Fruit fly (Drosophila melanogaster): ENCODE measurements around the gene CYLD.

CYLD gene

DNA sequence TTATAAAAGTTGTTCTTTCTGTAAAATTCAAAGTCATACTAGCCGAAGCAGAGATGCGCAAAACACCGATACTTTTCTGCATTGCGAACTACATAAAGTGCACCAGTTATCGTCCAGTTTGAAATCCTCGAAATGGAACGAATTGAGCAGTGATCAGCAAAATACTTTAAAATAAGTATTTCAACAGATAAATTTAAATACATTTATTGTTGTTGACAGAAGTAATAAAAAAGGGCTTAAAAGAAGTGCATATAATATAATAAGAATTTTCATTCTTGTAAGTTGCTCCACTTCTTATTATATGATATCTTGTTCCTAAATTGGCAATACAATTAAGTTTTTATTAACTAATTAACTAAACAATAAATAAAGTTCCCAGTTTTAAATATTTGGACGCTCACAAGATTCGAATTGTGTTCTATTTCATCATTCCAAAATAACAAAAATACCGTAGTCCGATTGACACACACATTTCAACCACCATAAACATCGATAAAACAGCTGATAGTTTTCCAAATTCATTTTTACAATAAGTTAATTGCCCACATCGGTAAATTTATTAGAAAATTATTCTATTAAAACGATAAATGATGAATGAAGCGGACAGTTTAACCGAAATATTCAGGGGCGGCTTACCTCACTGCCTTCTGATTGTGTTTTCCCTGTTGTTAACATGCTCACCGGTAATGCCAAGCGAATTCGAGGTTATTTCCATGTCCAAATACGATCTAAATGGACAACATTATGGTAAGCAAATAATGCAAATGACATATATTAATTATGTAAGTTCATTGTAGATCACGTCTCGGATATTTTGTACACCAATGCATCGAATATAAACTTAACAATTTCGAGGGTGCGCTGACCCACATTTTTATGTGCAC lies 14.9 kb upstream of the CYLD start, which contains the start of the genes Usp14 and CG4972 (continued):
- TF ChIP-seq amos (GFP tag; IDR thresholded peaks at IDR 0.05; ENCODE audit: partially characterized antibody) (peak; percentile 53; the same call in 1 of the 2 replicates), phol (tag; optimal IDR thresholded peaks at IDR 0.05) (peak; percentile 60), Dll (GFP tag; IDR thresholded peaks at IDR 0.05; ENCODE audit: partially characterized antibody) (peak; percentile 52; the same call in 1 of the 4 replicates), CG15601 (tag; optimal IDR thresholded peaks at IDR 0.05) (peak; percentile 11), ssp (GFP tag; IDR thresholded peaks at IDR 0.05) (peak; percentile 83), sqz (GFP tag; optimal IDR thresholded peaks at IDR 0.05) (no peak), CrebB (tag; optimal IDR thresholded peaks at IDR 0.05) (no peak), tll (GFP tag; optimal IDR thresholded peaks at IDR 0.05) (peak in 1 of 2 experiments; percentile 3), nmo (GFP tag; optimal IDR thresholded peaks at IDR 0.05) (peak; percentile 71), D (optimal IDR thresholded peaks at IDR 0.05) (no peak), D (GFP tag; optimal IDR thresholded peaks at IDR 0.05) (no peak), Taf1 (GFP tag; IDR thresholded peaks at IDR 0.05) (no peak), tx (GFP tag; optimal IDR thresholded peaks at IDR 0.05) (no peak), CG17361 (GFP tag; IDR thresholded peaks at IDR 0.05) (peak; percentile 77; the same call in 2 of the 3 replicates), Abd-B (GFP tag; optimal IDR thresholded peaks at IDR 0.05) (no peak), stc (GFP tag; IDR thresholded peaks at IDR 0.05) (no peak), sens-2 (GFP tag; IDR thresholded peaks at IDR 0.05) (no peak), CG16813 (GFP tag; IDR thresholded peaks at IDR 0.05; ENCODE audit: partially characterized antibody) (0 out of 3 replicates have a peak, but pooled peaks have one; percentile 41), CG1647 (GFP tag; optimal IDR thresholded peaks at IDR 0.05) (no peak), CG3995 (GFP tag; optimal IDR thresholded peaks at IDR 0.05) (peak; percentile 77), twi (tag; optimal IDR thresholded peaks at IDR 0.05) (peak; percentile 3), CG7963 (GFP tag; IDR thresholded peaks at IDR 0.05; ENCODE audit: partially characterized antibody) (0 out of 3 replicates have a peak, but pooled peaks have one; percentile 6), CG3065 (GFP tag; optimal IDR thresholded peaks at IDR 0.05) (no peak), CG1603 (tag; optimal IDR thresholded peaks at IDR 0.05) (peak; percentile 99), CG6175 (GFP tag; IDR thresholded peaks at IDR 0.05) (no peak), CG11504 (tag; optimal IDR thresholded peaks at IDR 0.05) (no peak), CG6654 (GFP tag; optimal IDR thresholded peaks at IDR 0.05) (no peak), jigr1 (GFP tag; IDR thresholded peaks at IDR 0.05) (no peak; the same call in 2 of the 3 replicates), CG2116 (GFP tag; optimal IDR thresholded peaks at IDR 0.05) (peak; percentile 56)

DNA sequence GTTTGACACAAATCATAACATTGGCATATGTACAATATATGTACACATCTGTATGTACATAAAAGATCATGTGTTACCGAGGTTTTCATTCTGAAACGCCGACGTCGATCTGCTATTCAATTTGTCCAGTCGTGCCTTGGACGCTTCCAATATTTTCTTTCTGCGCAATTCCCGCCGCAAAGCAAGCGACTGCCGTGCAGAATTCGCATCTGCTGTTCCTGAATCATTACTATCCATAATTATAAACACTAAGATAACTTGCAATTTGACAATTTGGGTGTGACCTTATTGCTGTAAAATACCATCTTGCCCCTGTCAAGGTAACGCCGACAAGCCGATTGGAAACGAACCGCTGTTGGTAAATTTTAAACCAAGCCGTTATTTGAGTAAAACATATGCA lies 12.2 kb upstream of the CYLD start:
- peak; percentile 76 for TF ChIP-seq gfzf (GFP tag; optimal IDR thresholded peaks at IDR 0.05)
- TF ChIP-seq row (GFP tag; IDR thresholded peaks at IDR 0.05), result peak; percentile 46; the same call in 1 of the 3 replicates
- peak; percentile 28 for TF ChIP-seq Sin3A (optimal IDR thresholded peaks at IDR 0.05)
- peak; percentile 9 for TF ChIP-seq nmo (GFP tag; optimal IDR thresholded peaks at IDR 0.05)
- peak in 1 of 2 experiments; percentile 23 for TF ChIP-seq Pdp1 (GFP tag; optimal IDR thresholded peaks at IDR 0.05)
- peak; percentile 23 for TF ChIP-seq exex (tag; optimal IDR thresholded peaks at IDR 0.05)
- TF ChIP-seq Dp (GFP tag; optimal IDR thresholded peaks at IDR 0.05), result peak; percentile 41
- TF ChIP-seq CG6791 (GFP tag; IDR thresholded peaks at IDR 0.05; ENCODE audit: partially characterized antibody), result 0 out of 3 replicates have a peak, but pooled peaks have one; percentile 36
- no peak for TF ChIP-seq CG8290 (GFP tag; optimal IDR thresholded peaks at IDR 0.05)
- TF ChIP-seq CG8290 (tag; optimal IDR thresholded peaks at IDR 0.05), result peak in 1 of 2 experiments; percentile 4
- peak; percentile 21 for TF ChIP-seq YL-1 (GFP tag; optimal IDR thresholded peaks at IDR 0.05)
- TF ChIP-seq bigmax (GFP tag; optimal IDR thresholded peaks at IDR 0.05), result peak; percentile 7
- no peak for TF ChIP-seq sc (optimal IDR thresholded peaks at IDR 0.05)
- TF ChIP-seq sc (GFP tag; optimal IDR thresholded peaks at IDR 0.05), result no peak
- no peak for TF ChIP-seq NK7.1 (GFP tag; optimal IDR thresholded peaks at IDR 0.05)
- TF ChIP-seq gcm2 (GFP tag; optimal IDR thresholded peaks at IDR 0.05), result no peak
- TF ChIP-seq hbn (GFP tag; IDR thresholded peaks at IDR 0.05; ENCODE audit: partially characterized antibody), result 0 out of 2 replicates have a peak, but pooled peaks have one; percentile 24
- peak; percentile 95 for TF ChIP-seq pfk (GFP tag; optimal IDR thresholded peaks at IDR 0.05)
- peak; percentile 10 for TF ChIP-seq CG3995 (GFP tag; optimal IDR thresholded peaks at IDR 0.05)
- peak; percentile 90 for TF ChIP-seq Myb (GFP tag; optimal IDR thresholded peaks at IDR 0.05)
- peak; percentile 42; the same call in 1 of the 2 replicates for TF ChIP-seq CG13287 (GFP tag; IDR thresholded peaks at IDR 0.05; ENCODE audit: partially characterized antibody)
- TF ChIP-seq Dll (GFP tag; IDR thresholded peaks at IDR 0.05; ENCODE audit: partially characterized antibody), result peak; percentile 42; the same call in 1 of the 4 replicates
